Worm (Caenorhabditis elegans) whole organism, mixed stage, embryonic: Measurements from ENCODE around the gene tig-2.

Experiments
- snpc-4 ChIP-seq: fragments of 150-350 bp; optimal IDR thresholded peaks from 2 replicates; lab custom pipeline; 2014; ENCODE audit warnings: missing biosample characterization, missing genetic modification characterization
- tbx-8 ChIP-seq: fragments of 200-800 bp; sonication (Bioruptor generic); optimal IDR thresholded peaks from 2 replicates; lab custom pipeline; 2018; ENCODE audit warnings: mild to moderate bottlenecking, missing genetic modification characterization, moderate library complexity, missing compliant biosample characterization

- TF ChIP-seq snpc-4 (no peak), tbx-8 (GFP tag; lab: Kevin White, UChicago) (no peak)
These were observed at the start of gene tig-2 for ce11 chrV:4730075-4730474.
